Fruit fly (Drosophila melanogaster) whole organism, wandering third instar larva: ENCODE data around the gene CG5966.

ENCODE experiments used
- Hr83 ChIP-seq: fragments of 200-300 bp; sonication (Bioruptor generic); optimal IDR thresholded peaks from 2 replicates; lab custom pipeline; 2016; ENCODE audit warnings: missing biosample characterization, mild to moderate bottlenecking, missing genetic modification characterization, moderate library complexity; ENCODE audit not compliant: poor library complexity, severe bottlenecking
- h ChIP-seq: fragments of 200-800 bp; sonication (Bioruptor generic); optimal IDR thresholded peaks from 3 replicates; lab custom pipeline; 2016; ENCODE audit warnings: missing biosample characterization, mild to moderate bottlenecking, missing genetic modification characterization
- woc ChIP-seq: sonication (Bioruptor generic); optimal IDR thresholded peaks from 2 replicates; lab custom pipeline; 2016; ENCODE audit warnings: missing biosample characterization, mild to moderate bottlenecking, missing genetic modification characterization

DNA sequence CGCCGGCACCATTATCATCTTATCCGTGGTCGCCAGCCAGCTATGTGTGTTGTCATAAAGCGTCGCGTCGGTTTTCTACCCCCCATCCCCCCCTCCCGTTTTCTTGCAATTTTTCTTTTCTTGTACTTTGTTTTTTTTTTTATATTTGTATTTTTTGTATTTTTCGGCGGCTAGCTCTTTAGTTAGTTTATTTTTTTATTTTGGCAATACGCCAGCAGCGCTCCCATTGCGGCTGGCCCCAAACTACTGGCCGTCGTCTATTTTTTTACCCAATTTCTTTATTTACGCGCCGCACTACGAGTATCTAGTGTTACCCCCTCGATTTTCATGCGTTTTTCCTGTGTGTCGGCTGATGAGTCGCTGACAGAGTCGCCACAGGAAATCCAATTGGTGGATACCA is 7.2 kb upstream of the CG5966 start:
- TF ChIP-seq woc (GFP tag; lab: Kevin White, UChicago) (no peak), Hr83 (GFP tag; lab: Kevin White, UChicago) (no peak), h (GFP tag; lab: Kevin White, UChicago) (no peak)
